Worm (Caenorhabditis elegans): Measurements from ENCODE around the gene ndus-8.

The ndus-8 gene

ce11 chrIII:7198838-7199237, 35.2 kb downstream of the ndus-8 start, which contains the start of gene pfd-5 (continued):
- TF ChIP-seq alr-1 (tag; optimal IDR thresholded peaks at IDR 0.05; ENCODE audit: borderline replicate concordance) (no peak), sptf-1 (tag; optimal IDR thresholded peaks at IDR 0.05) (no peak), ceh-63 (GFP tag; optimal IDR thresholded peaks at IDR 0.05) (no peak), lin-15B (tag; optimal IDR thresholded peaks at IDR 0.05) (peak; percentile 25), lin-13 (GFP tag; optimal IDR thresholded peaks at IDR 0.05) (peak; percentile 49)

DNA sequence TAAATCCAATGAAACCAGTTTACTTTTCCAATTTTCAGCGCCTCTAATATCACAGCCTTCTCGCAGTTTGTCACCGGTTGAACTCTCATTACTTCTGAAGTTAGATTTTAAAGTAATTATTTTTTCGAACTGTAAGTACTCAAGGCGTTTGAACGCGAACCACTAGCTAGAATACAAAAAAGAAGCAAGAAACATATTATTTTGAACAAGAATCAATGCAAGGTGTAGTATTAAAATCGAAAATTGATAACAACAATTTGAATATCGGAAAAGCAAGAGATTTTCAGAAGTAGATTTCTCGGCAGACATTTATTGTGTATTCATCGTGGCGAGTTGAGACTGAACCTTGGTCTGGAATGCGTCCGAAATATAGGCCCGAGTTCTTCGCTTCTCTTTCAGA, 36.0 kb downstream of the ndus-8 start, which contains the start of gene exos-9:
TSS of gene exos-9 (minus strand) at position 101 of the 400 bp plus-strand sequence.
- TF ChIP-seq unc-130 (tag; optimal IDR thresholded peaks at IDR 0.05) (no peak), nhr-71 (tag; optimal IDR thresholded peaks at IDR 0.05) (no peak), fkh-8 (tag; optimal IDR thresholded peaks at IDR 0.05) (no peak), lin-15B (tag; optimal IDR thresholded peaks at IDR 0.05) (no peak), fos-1 (tag; optimal IDR thresholded peaks at IDR 0.05) (no peak), hpl-2 (GFP tag; optimal IDR thresholded peaks at IDR 0.05) (no peak), grh-1 (GFP tag; IDR thresholded peaks at IDR 0.05) (no peak), skn-1 (tag; optimal IDR thresholded peaks at IDR 0.05) (no peak), nhr-12 (tag; optimal IDR thresholded peaks at IDR 0.05) (no peak), fkh-10 (GFP tag; optimal IDR thresholded peaks at IDR 0.05) (no peak), ama-1 (optimal IDR thresholded peaks at IDR 0.05) (no peak)

- TF ChIP-seq ceh-82 (tag; optimal IDR thresholded peaks at IDR 0.05), result no peak
- TF ChIP-seq efl-1 (optimal IDR thresholded peaks at IDR 0.05), result no peak
- TF ChIP-seq efl-1 (GFP tag; optimal IDR thresholded peaks at IDR 0.05 in 1 of 2), result peak in 1 of 2 experiments; percentile 49
- TF ChIP-seq nhr-84 (tag; optimal IDR thresholded peaks at IDR 0.05), result no peak
Measured at ce11 chrIII:7195325-7195724, 38.7 kb downstream of the ndus-8 start, which contains the start of gene F37C12.18. Gene F37C12.18 (minus strand): TSS chrIII:7195425.

DNA sequence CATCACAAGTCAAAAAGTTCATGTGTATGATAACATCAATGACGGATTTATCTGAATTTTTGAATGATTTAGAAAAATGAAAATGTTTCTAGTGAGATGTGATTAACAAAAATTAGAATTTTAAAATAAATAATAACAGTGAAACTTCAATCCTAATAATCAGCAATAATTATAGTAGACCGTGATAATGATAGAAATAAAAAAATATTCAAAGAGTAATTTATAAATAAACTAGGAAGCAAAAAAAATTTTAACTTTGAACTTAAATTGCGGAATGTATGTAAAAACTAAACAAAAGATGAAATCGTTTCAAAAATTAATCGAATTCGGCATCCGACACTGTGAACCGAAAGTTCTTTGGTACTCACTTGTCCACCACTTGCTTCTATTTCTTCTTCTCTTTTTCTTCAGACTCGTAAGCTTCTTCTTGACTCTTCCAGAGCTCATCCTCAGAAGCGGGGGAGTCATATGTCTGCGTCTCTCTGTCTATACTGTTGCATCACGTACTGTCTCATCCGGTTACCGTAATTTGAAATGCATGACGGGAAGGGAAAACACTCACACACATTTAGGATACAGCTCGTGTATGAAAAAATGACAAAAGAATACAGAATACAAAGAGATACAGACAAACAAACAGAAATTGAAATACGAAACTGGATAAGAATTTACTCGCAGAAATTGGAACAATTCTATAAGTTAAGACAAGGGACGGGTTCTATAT, 40.9 kb downstream of the ndus-8 start, which contains the start of gene mec-14:
TSS of gene mec-14 (minus strand) at position 51 of the 724 bp plus-strand sequence.
- TF ChIP-seq unc-86 (tag; optimal IDR thresholded peaks at IDR 0.05) (peak; percentile 39), dpl-1 (GFP tag; optimal IDR thresholded peaks at IDR 0.05) (no peak), ceh-82 (tag; optimal IDR thresholded peaks at IDR 0.05) (no peak), mdl-1 (tag; optimal IDR thresholded peaks at IDR 0.05) (no peak)

- TF ChIP-seq ces-1 (GFP tag; optimal IDR thresholded peaks at IDR 0.05), result no peak
- peak; percentile 82 for TF ChIP-seq rnt-1 (tag; optimal IDR thresholded peaks at IDR 0.05)
- TF ChIP-seq dpl-1 (GFP tag; optimal IDR thresholded peaks at IDR 0.05), result peak; percentile 73 to 84 (median 82)
- TF ChIP-seq nhr-237 (tag; optimal IDR thresholded peaks at IDR 0.05), result peak; percentile 55
- TF ChIP-seq vab-15 (tag; optimal IDR thresholded peaks at IDR 0.05), result peak; percentile 31
- TF ChIP-seq mab-9 (GFP tag; IDR thresholded peaks at IDR 0.05), result 0 out of 2 replicates have a peak, but pooled peaks have one; percentile 9
- TF ChIP-seq zip-4 (GFP tag; optimal IDR thresholded peaks at IDR 0.05), result peak; percentile 27
- peak; percentile 74 for TF ChIP-seq dsc-1 (tag; optimal IDR thresholded peaks at IDR 0.05)
- no peak for TF ChIP-seq pqm-1 (tag; optimal IDR thresholded peaks at IDR 0.05)
- no peak for TF ChIP-seq ceh-63 (GFP tag; optimal IDR thresholded peaks at IDR 0.05)
- TF ChIP-seq aha-1 (tag; optimal IDR thresholded peaks at IDR 0.05), result no peak
- peak; percentile 85 for TF ChIP-seq isw-1 (GFP tag; IDR thresholded peaks at IDR 0.05)
- TF ChIP-seq nhr-11 (tag; optimal IDR thresholded peaks at IDR 0.05), result peak; percentile 1
- peak; percentile 71 for TF ChIP-seq unc-86 (tag; optimal IDR thresholded peaks at IDR 0.05)
- TF ChIP-seq lin-39 (tag; optimal IDR thresholded peaks at IDR 0.05), result no peak
- no peak for TF ChIP-seq hlh-17 (GFP tag; optimal IDR thresholded peaks at IDR 0.05; ENCODE audit: borderline replicate concordance)
- TF ChIP-seq unc-98 (GFP tag; IDR thresholded peaks at IDR 0.05), result no peak
- TF ChIP-seq nhr-77 (tag; optimal IDR thresholded peaks at IDR 0.05), result peak; percentile 79
- peak; percentile 70 for TF ChIP-seq unc-130 (tag; optimal IDR thresholded peaks at IDR 0.05)
- TF ChIP-seq mdl-1 (tag; optimal IDR thresholded peaks at IDR 0.05), result peak in 1 of 2 experiments; percentile 48
- peak; percentile 84 for TF ChIP-seq nhr-47 (tag; optimal IDR thresholded peaks at IDR 0.05)
- peak; percentile 89 for TF ChIP-seq nhr-71 (tag; optimal IDR thresholded peaks at IDR 0.05)
- no peak for TF ChIP-seq hlh-4 (tag; optimal IDR thresholded peaks at IDR 0.05)
- TF ChIP-seq skn-1 (tag; optimal IDR thresholded peaks at IDR 0.05), result peak; percentile 75
- TF ChIP-seq hpl-2 (GFP tag; optimal IDR thresholded peaks at IDR 0.05), result peak; percentile 10
- TF ChIP-seq lir-3 (tag; optimal IDR thresholded peaks at IDR 0.05; ENCODE audit: poor library complexity), result peak; percentile 47
- peak; percentile 60 for TF ChIP-seq pax-3 (tag; optimal IDR thresholded peaks at IDR 0.05)
- TF ChIP-seq jun-1 (tag; optimal IDR thresholded peaks at IDR 0.05), result peak; percentile 73
Measured at ce11 chrIII:7189581-7190128, 44.3 kb downstream of the ndus-8 start, which contains the start of gene rps-21. Gene rps-21 (minus strand): TSS chrIII:7189631.

Measured in whole organism, L1 larva.